Worm (Caenorhabditis elegans) whole organism, L3 larva: Measurements from ENCODE around the gene K08D12.8.

ENCODE experiments used
- R02D3.7 ChIP-seq: fragments of 150-350 bp; optimal IDR thresholded peaks from 2 replicates; lab custom pipeline; 2014; ENCODE audit warnings: missing biosample characterization, missing genetic modification characterization
- ZK546.5 ChIP-seq: sonication (generic microtip); optimal IDR thresholded peaks from 2 replicates; lab custom pipeline; 2017; ENCODE audit warnings: missing biosample characterization, missing genetic modification characterization
- aly-2 ChIP-seq: fragments of 150-350 bp; optimal IDR thresholded peaks from 2 replicates; lab custom pipeline; 2014; ENCODE audit warnings: missing biosample characterization, missing genetic modification characterization
- ama-1 ChIP-seq: fragments of 150-350 bp; optimal IDR thresholded peaks from 2 replicates; lab custom pipeline; 2018
- ceh-16 ChIP-seq: sonication (generic microtip); optimal IDR thresholded peaks from 2 replicates; lab custom pipeline; 2017; ENCODE audit warnings: missing biosample characterization, missing genetic modification characterization
- ceh-82 ChIP-seq: fragments of 150-350 bp; optimal IDR thresholded peaks from 2 replicates; lab custom pipeline; 2014; ENCODE audit warnings: missing biosample characterization, missing genetic modification characterization
- ceh-9 ChIP-seq: sonication (generic microtip); optimal IDR thresholded peaks from 2 replicates; lab custom pipeline; 2018; ENCODE audit warnings: missing biosample characterization, missing genetic modification characterization
- daf-12 ChIP-seq: fragments of 150-350 bp; optimal IDR thresholded peaks from 2 replicates; lab custom pipeline; 2014; ENCODE audit warnings: missing biosample characterization, missing genetic modification reagents, missing genetic modification characterization
- egl-27 ChIP-seq: sonication (generic microtip); optimal IDR thresholded peaks from 4 replicates; lab custom pipeline; 2017; ENCODE audit warnings: missing biosample characterization, missing genetic modification reagents, missing genetic modification characterization
- egl-5 ChIP-seq: fragments of 150-350 bp; optimal IDR thresholded peaks from 2 replicates; lab custom pipeline; 2017; ENCODE audit warnings: missing biosample characterization, missing genetic modification reagents, missing genetic modification characterization, inconsistent platforms
- elt-1 ChIP-seq: fragments of 150-350 bp; optimal IDR thresholded peaks from 2 replicates; lab custom pipeline; 2014; ENCODE audit warnings: missing biosample characterization, missing genetic modification characterization
- elt-2 ChIP-seq: sonication (generic microtip); optimal IDR thresholded peaks from 2 replicates; lab custom pipeline; 2016; ENCODE audit warnings: missing genetic modification reagents, mild to moderate bottlenecking, missing genetic modification characterization, missing compliant biosample characterization
- elt-3 ChIP-seq, 3 experiments: fragments of 150-350 bp in 1 of 3; sonication (generic microtip) in 2 of 3; optimal IDR thresholded peaks; 2 replicates in 2 of 3; 4 replicates in 1 of 3; lab custom pipeline; 2014 to 2017; ENCODE audit warnings: missing biosample characterization in 3 of 3, missing genetic modification characterization in 3 of 3
- eor-1 ChIP-seq, 2 experiments: fragments of 150-350 bp; optimal IDR thresholded peaks; 2 replicates each; lab custom pipeline; 2014 to 2018; ENCODE audit warnings: missing biosample characterization in 2 of 2, missing genetic modification characterization in 2 of 2
- fkh-10 ChIP-seq: sonication (generic microtip); optimal IDR thresholded peaks from 2 replicates; lab custom pipeline; 2017; ENCODE audit warnings: missing biosample characterization, missing genetic modification reagents, missing genetic modification characterization
- fkh-2 ChIP-seq: fragments of 150-350 bp; optimal IDR thresholded peaks from 2 replicates; lab custom pipeline; 2014; ENCODE audit warnings: missing biosample characterization, missing genetic modification reagents, missing genetic modification characterization
- fos-1 ChIP-seq: fragments of 150-350 bp; optimal IDR thresholded peaks from 2 replicates; lab custom pipeline; 2014; ENCODE audit warnings: missing biosample characterization, missing genetic modification characterization
- hmg-11 ChIP-seq: sonication (generic microtip); optimal IDR thresholded peaks from 2 replicates; lab custom pipeline; 2016; ENCODE audit warnings: missing genetic modification characterization, missing compliant biosample characterization
- jun-1 ChIP-seq: fragments of 150-350 bp; optimal IDR thresholded peaks from 2 replicates; lab custom pipeline; 2014; ENCODE audit warnings: missing biosample characterization, missing genetic modification reagents, missing genetic modification characterization
- lin-15B ChIP-seq: fragments of 150-350 bp; optimal IDR thresholded peaks from 2 replicates; lab custom pipeline; 2014; ENCODE audit warnings: missing biosample characterization, missing genetic modification characterization
- lin-39 ChIP-seq: fragments of 150-350 bp; optimal IDR thresholded peaks from 2 replicates; lab custom pipeline; 2018; ENCODE audit warnings: missing biosample characterization, missing genetic modification reagents, missing genetic modification characterization
- lsy-12 ChIP-seq: sonication (generic microtip); optimal IDR thresholded peaks from 2 replicates; lab custom pipeline; 2016; ENCODE audit warnings: mild to moderate bottlenecking, missing genetic modification characterization, missing compliant biosample characterization
- mdl-1 ChIP-seq: fragments of 150-350 bp; optimal IDR thresholded peaks from 2 replicates; lab custom pipeline; 2014; ENCODE audit warnings: missing biosample characterization, missing genetic modification characterization
- mml-1 ChIP-seq: fragments of 150-350 bp; sonication (generic microtip); optimal IDR thresholded peaks from 3 replicates; lab custom pipeline; 2014; ENCODE audit warnings: missing biosample characterization, missing genetic modification characterization
- nfya-1 ChIP-seq: sonication (generic microtip); optimal IDR thresholded peaks from 2 replicates; lab custom pipeline; 2017; ENCODE audit warnings: missing genetic modification characterization, mild to moderate bottlenecking, missing compliant biosample characterization, antibody characterized with exemption, moderate library complexity; ENCODE audit not compliant: insufficient read depth
- nhr-12 ChIP-seq: fragments of 150-350 bp; optimal IDR thresholded peaks from 2 replicates; lab custom pipeline; 2014; ENCODE audit warnings: missing biosample characterization, missing genetic modification characterization
- nhr-23 ChIP-seq: fragments of 150-350 bp; optimal IDR thresholded peaks from 2 replicates; lab custom pipeline; 2014; ENCODE audit warnings: missing biosample characterization, missing genetic modification reagents, missing genetic modification characterization
- nhr-237 ChIP-seq: fragments of 150-350 bp; optimal IDR thresholded peaks from 2 replicates; lab custom pipeline; 2014; ENCODE audit warnings: missing biosample characterization, missing genetic modification characterization
- nhr-25 ChIP-seq: sonication (generic microtip); optimal IDR thresholded peaks from 2 replicates; lab custom pipeline; 2017; ENCODE audit warnings: missing biosample characterization, missing genetic modification characterization
- pha-4 ChIP-seq: fragments of 150-350 bp; optimal IDR thresholded peaks from 2 replicates; lab custom pipeline; 2014; ENCODE audit warnings: missing biosample characterization, missing genetic modification reagents, missing genetic modification characterization
- pqm-1 ChIP-seq: fragments of 150-350 bp; optimal IDR thresholded peaks from 2 replicates; lab custom pipeline; 2017; ENCODE audit warnings: missing biosample characterization, missing genetic modification characterization, inconsistent platforms
- sea-2 ChIP-seq: fragments of 150-350 bp; sonication (generic microtip); optimal IDR thresholded peaks from 4 replicates; lab custom pipeline; 2014; ENCODE audit warnings: missing biosample characterization, missing genetic modification reagents, missing genetic modification characterization
- skn-1 ChIP-seq: fragments of 150-350 bp; optimal IDR thresholded peaks from 2 replicates; lab custom pipeline; 2014; ENCODE audit warnings: missing biosample characterization, missing genetic modification characterization
- snpc-4 ChIP-seq: fragments of 150-350 bp; optimal IDR thresholded peaks from 2 replicates; lab custom pipeline; 2014; ENCODE audit warnings: missing biosample characterization, missing genetic modification characterization
- tbx-2 ChIP-seq: sonication (generic microtip); optimal IDR thresholded peaks from 2 replicates; lab custom pipeline; 2016; ENCODE audit warnings: mild to moderate bottlenecking, missing genetic modification characterization, missing compliant biosample characterization
- unc-39 ChIP-seq: sonication (generic microtip); optimal IDR thresholded peaks from 4 replicates; lab custom pipeline; 2017; ENCODE audit warnings: missing biosample characterization, missing genetic modification characterization
- unc-62 ChIP-seq: fragments of 150-350 bp; sonication (generic microtip); optimal IDR thresholded peaks from 4 replicates; lab custom pipeline; 2014; ENCODE audit warnings: missing biosample characterization, missing genetic modification reagents, missing genetic modification characterization
- zag-1 ChIP-seq: fragments of 150-350 bp; optimal IDR thresholded peaks from 2 replicates; lab custom pipeline; 2014; ENCODE audit warnings: missing biosample characterization, missing genetic modification characterization
- ztf-11 ChIP-seq: fragments of 150-350 bp; optimal IDR thresholded peaks from 2 replicates; lab custom pipeline; 2014; ENCODE audit warnings: missing biosample characterization, missing genetic modification characterization
- ztf-4 ChIP-seq: fragments of 150-350 bp; optimal IDR thresholded peaks from 2 replicates; lab custom pipeline; 2014; ENCODE audit warnings: missing biosample characterization, missing genetic modification characterization

K08D12.8 gene

ce11 chrIV:1753481-1753880 lies 27.5 kb downstream of the K08D12.8 start, which contains the start of gene Y41D4A.3:
Gene Y41D4A.3, plus strand, starts transcription at chrIV:1753781.
- TF ChIP-seq fkh-2 (tag; lab: Kevin White, UChicago) (no peak), snpc-4 (tag; lab: Kevin White, UChicago) (no peak), nhr-23 (no peak), pqm-1 (tag; lab: Kevin White, UChicago) (no peak), fos-1 (no peak), zag-1 (tag; lab: Kevin White, UChicago) (no peak), nhr-25 (tag; lab: Kevin White, UChicago) (no peak), ama-1 (lab: Kevin White, UChicago) (no peak), ZK546.5 (tag; lab: Kevin White, UChicago) (no peak), lsy-12 (tag; lab: Kevin White, UChicago) (no peak), jun-1 (no peak), eor-1 (tag; optimal IDR thresholded peaks at IDR 0.05; lab: Kevin White, UChicago) (no peak), ceh-16 (tag; lab: Kevin White, UChicago) (no peak), skn-1 (tag; lab: Kevin White, UChicago) (no peak), ztf-4 (tag; lab: Kevin White, UChicago) (no peak), ceh-82 (no peak), ztf-11 (tag; lab: Kevin White, UChicago) (no peak)

DNA sequence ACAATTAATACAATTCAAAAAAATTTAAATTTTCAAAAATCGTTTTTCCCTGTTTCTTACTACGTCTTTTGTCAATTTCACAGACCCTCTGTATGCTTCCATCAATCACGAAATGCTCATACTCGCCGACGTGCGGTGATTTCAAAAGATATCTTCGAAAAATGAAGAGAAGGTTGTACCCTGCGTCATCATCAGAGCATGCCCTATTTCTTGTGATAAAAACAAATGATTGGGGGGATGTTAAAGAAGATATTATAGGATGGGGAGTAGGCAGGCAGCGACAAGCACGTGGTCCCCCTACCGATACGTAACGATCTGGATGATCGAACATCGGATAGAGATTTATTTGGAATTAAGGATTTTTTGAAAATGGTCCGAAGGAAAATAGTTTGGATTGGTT lies 32.6 kb downstream of the K08D12.8 start:
- TF ChIP-seq ZK546.5 (tag; lab: Kevin White, UChicago), result no peak
- TF ChIP-seq unc-39, result no peak
- no peak for TF ChIP-seq unc-62 (GFP tag; lab: Kevin White, UChicago)

ce11 chrIV:1761553-1761952 lies 35.6 kb downstream of the K08D12.8 start, which contains the start of gene Y41D4A.7:
Gene Y41D4A.7, minus strand, starts transcription at chrIV:1761570.
- TF ChIP-seq nfya-1, result peak; percentile 11
- no peak for TF ChIP-seq sea-2
- TF ChIP-seq mdl-1, result no peak

DNA sequence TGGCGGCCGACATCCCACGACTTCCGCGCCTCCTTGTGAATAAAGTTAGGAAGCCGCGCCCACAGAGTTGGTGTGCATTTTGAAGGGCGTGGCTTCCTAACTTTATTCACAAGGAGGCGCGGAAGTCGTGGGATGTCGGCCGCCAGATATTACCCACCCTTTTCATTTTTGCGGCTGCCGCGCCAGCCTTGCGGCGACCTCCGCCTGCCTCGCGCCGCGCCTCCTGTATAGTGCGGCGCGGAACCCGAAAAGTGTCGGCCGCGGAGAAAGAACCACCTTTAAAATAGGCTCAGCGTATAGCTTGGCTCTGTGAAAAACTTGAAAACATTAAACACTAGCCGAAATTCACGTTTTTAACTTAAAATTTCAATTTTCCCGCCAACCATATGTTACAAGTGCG lies 37.5 kb downstream of the K08D12.8 start:
- TF ChIP-seq ceh-9 (tag; lab: Kevin White, UChicago) (no peak), ceh-16 (tag; lab: Kevin White, UChicago) (no peak), lin-39 (tag; lab: Kevin White, UChicago) (no peak), egl-5 (tag; lab: Kevin White, UChicago) (no peak), unc-39 (no peak), elt-1 (tag; lab: Kevin White, UChicago) (no peak), nhr-23 (no peak), zag-1 (tag; lab: Kevin White, UChicago) (no peak), pha-4 (no peak), unc-62 (GFP tag; lab: Kevin White, UChicago) (no peak), daf-12 (tag; lab: Kevin White, UChicago) (no peak), eor-1 (tag; optimal IDR thresholded peaks at IDR 0.05; lab: Kevin White, UChicago) (no peak), egl-27 (tag; lab: Kevin White, UChicago) (no peak), aly-2 (no peak), nhr-12 (tag; lab: Kevin White, UChicago) (no peak), R02D3.7 (tag; lab: Kevin White, UChicago) (no peak)

DNA sequence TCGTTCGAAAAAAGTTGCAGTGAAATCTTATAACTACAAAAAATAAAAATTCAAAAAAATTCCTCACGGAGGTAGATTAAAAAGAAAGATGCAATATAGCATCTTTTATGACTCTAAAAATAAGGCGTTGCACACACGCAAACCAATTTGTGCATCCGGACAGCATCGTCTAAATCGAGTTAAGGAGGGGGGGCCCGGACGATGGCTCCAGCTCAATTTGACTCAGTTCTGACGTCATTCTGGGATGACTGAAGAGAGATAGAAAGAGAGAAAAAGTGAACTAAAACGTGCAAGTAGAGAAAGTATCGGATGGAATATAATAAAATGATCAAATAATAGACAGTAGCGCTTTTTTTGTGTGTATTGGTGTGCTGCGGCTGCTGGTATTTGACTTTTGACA lies 40.0 kb downstream of the K08D12.8 start:
- TF ChIP-seq ceh-9 (tag; lab: Kevin White, UChicago), result no peak
- TF ChIP-seq lsy-12 (tag; lab: Kevin White, UChicago), result no peak
- peak; percentile 16 for TF ChIP-seq pha-4
- peak; percentile 67 for TF ChIP-seq fkh-10
- no peak for TF ChIP-seq snpc-4 (tag; lab: Kevin White, UChicago)
- peak; percentile 10 for TF ChIP-seq lin-39 (tag; lab: Kevin White, UChicago)
- TF ChIP-seq lin-15B (tag; lab: Kevin White, UChicago), result peak; percentile 14
- TF ChIP-seq nfya-1, result peak; percentile 52
- TF ChIP-seq unc-62 (GFP tag; lab: Kevin White, UChicago), result no peak
- TF ChIP-seq R02D3.7 (tag; lab: Kevin White, UChicago), result no peak
- TF ChIP-seq, all 47 proteins: peak for 5

DNA sequence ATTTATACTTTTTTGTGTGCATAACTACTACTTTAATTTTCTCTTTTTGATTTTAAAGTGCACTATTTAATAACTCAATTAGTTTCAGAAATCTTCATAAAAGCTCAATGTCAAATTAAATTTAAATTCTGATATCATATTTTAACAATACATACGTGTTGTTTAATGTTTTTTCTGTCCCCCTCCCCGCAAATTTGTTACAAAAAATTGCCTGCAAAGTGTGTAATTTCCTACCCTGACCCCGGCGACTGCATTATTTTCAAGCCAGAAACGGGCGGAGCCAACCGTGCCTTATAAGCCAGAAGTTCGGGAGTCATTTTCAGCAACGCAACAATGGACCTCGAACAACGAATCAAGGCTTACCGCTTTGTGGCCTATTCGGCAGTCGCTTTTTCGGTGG lies 42.3 kb downstream of the K08D12.8 start, which contains the start of gene col-108:
col-108 (plus strand) TSS at position 301 of the 400 bp plus-strand sequence.
- TF ChIP-seq egl-27 (tag; lab: Kevin White, UChicago), result no peak
- no peak for TF ChIP-seq snpc-4 (tag; lab: Kevin White, UChicago)
- TF ChIP-seq nhr-25 (tag; lab: Kevin White, UChicago), result no peak
- no peak for TF ChIP-seq pha-4
- no peak for TF ChIP-seq fkh-10
- TF ChIP-seq zag-1 (tag; lab: Kevin White, UChicago), result no peak
- TF ChIP-seq skn-1 (tag; lab: Kevin White, UChicago), result no peak
- TF ChIP-seq elt-3 (tag; optimal IDR thresholded peaks at IDR 0.05; lab: Kevin White, UChicago), result no peak
- no peak for TF ChIP-seq tbx-2 (tag; lab: Kevin White, UChicago)
- no peak for TF ChIP-seq ztf-4 (tag; lab: Kevin White, UChicago)
- no peak for TF ChIP-seq hmg-11 (tag; lab: Kevin White, UChicago)
- TF ChIP-seq mml-1 (tag; lab: Kevin White, UChicago), result no peak
- no peak for TF ChIP-seq ama-1 (lab: Kevin White, UChicago)
- TF ChIP-seq lin-39 (tag; lab: Kevin White, UChicago), result no peak
- TF ChIP-seq ZK546.5 (tag; lab: Kevin White, UChicago), result no peak
- TF ChIP-seq daf-12 (tag; lab: Kevin White, UChicago), result no peak
- no peak for TF ChIP-seq nhr-237 (tag; lab: Kevin White, UChicago)
- TF ChIP-seq elt-2 (tag; lab: Kevin White, UChicago), result no peak
- no peak for TF ChIP-seq pqm-1 (tag; lab: Kevin White, UChicago)
- TF ChIP-seq lin-15B (tag; lab: Kevin White, UChicago), result no peak
- TF ChIP-seq, all 47 proteins: peak for 0
